Worm (Caenorhabditis elegans) whole organism, L4 larva: ENCODE measurements around the gene cpsf-1.

ENCODE experiments used
- R02D3.7 ChIP-seq: fragments of 150-350 bp; sonication (generic microtip); optimal IDR thresholded peaks from 3 replicates; lab custom pipeline; 2014; ENCODE audit warnings: missing biosample characterization, missing genetic modification characterization
- Y105C5A.15 ChIP-seq: fragments of 200-800 bp; sonication (Bioruptor generic); IDR thresholded peaks from 2 replicates; pipeline ENCODE4 v1.3.6; 2022; ENCODE audit warnings: missing genetic modification characterization, missing compliant biosample characterization
- ceh-82 ChIP-seq: sonication (generic microtip); optimal IDR thresholded peaks from 2 replicates; lab custom pipeline; 2017; ENCODE audit warnings: missing biosample characterization, missing genetic modification characterization
- cey-2 ChIP-seq: sonication (generic microtip); optimal IDR thresholded peaks from 3 replicates; lab custom pipeline; 2017; ENCODE audit warnings: missing genetic modification characterization, mild to moderate bottlenecking, missing compliant biosample characterization, antibody characterized with exemption, borderline replicate concordance; ENCODE audit not compliant: insufficient read depth
- gei-8 ChIP-seq: fragments of 200-800 bp; sonication (Bioruptor generic); optimal IDR thresholded peaks from 2 replicates; lab custom pipeline; 2018; ENCODE audit warnings: mild to moderate bottlenecking, missing genetic modification characterization, missing compliant biosample characterization
- hlh-30 ChIP-seq: sonication (generic microtip); optimal IDR thresholded peaks from 2 replicates; lab custom pipeline; 2017; ENCODE audit warnings: antibody characterized with exemption, mild to moderate bottlenecking, missing genetic modification characterization, missing compliant biosample characterization; ENCODE audit not compliant: insufficient read depth
- lir-3 ChIP-seq: sonication (generic microtip); optimal IDR thresholded peaks from 2 replicates; lab custom pipeline; 2016; ENCODE audit warnings: mild to moderate bottlenecking, missing genetic modification characterization, missing compliant biosample characterization
- mdl-1 ChIP-seq, 2 experiments: fragments of 150-350 bp in 1 of 2; sonication (generic microtip) in 1 of 2; optimal IDR thresholded peaks; 2 replicates each; lab custom pipeline; 2014 to 2017; ENCODE audit warnings: missing biosample characterization in 2 of 2, missing genetic modification characterization in 2 of 2
- pqm-1 ChIP-seq: sonication (generic microtip); optimal IDR thresholded peaks from 2 replicates; lab custom pipeline; 2017; ENCODE audit warnings: missing biosample characterization, missing genetic modification characterization
- snpc-4 ChIP-seq: fragments of 150-350 bp; optimal IDR thresholded peaks from 2 replicates; lab custom pipeline; 2014; ENCODE audit warnings: missing biosample characterization, missing genetic modification characterization
- unc-130 ChIP-seq: sonication (generic microtip); optimal IDR thresholded peaks from 2 replicates; lab custom pipeline; 2016; ENCODE audit warnings: missing genetic modification reagents, missing genetic modification characterization, missing compliant biosample characterization
- unc-62 ChIP-seq, 3 experiments: fragments of 150-350 bp in 1 of 3; sonication (generic microtip); optimal IDR thresholded peaks in 2 of 3; peaks in 1 of 3; 1 replicate in 1 of 3; 2 replicates in 2 of 3; lab custom pipeline; 2014 to 2017; ENCODE audit warnings: missing biosample characterization in 3 of 3, missing genetic modification characterization in 3 of 3, missing genetic modification reagents in 3 of 3, missing genotype in 1 of 3
- zag-1 ChIP-seq: fragments of 150-350 bp; optimal IDR thresholded peaks from 2 replicates; lab custom pipeline; 2014; ENCODE audit warnings: missing biosample characterization, missing genetic modification characterization

- TF ChIP-seq cey-2 (tag; lab: Kevin White, UChicago) (no peak), mdl-1 (tag; optimal IDR thresholded peaks at IDR 0.05; lab: Kevin White, UChicago) (peak in 1 of 2 experiments; percentile 42), R02D3.7 (no peak), gei-8 (GFP tag; lab: Kevin White, UChicago) (no peak), snpc-4 (no peak), hlh-30 (tag; lab: Kevin White, UChicago) (peak; percentile 65), zag-1 (tag; lab: Kevin White, UChicago) (no peak), pqm-1 (tag; lab: Kevin White, UChicago) (no peak), ceh-82 (no peak), unc-62 (GFP tag; optimal IDR thresholded peaks at IDR 0.05 in 1 of 2; lab: Kevin White, UChicago) (peak in 1 of 2 experiments; percentile 71), unc-62 (tag; optimal IDR thresholded peaks at IDR 0.05; lab: Kevin White, UChicago) (peak; percentile 66), Y105C5A.15 (GFP tag; lab: Robert Waterston, UW) (no peak), lir-3 (tag; lab: Kevin White, UChicago) (no peak), unc-130 (no peak)
Observed at ce11 chrIV:2048839-2049238, 16.0 kb upstream of the cpsf-1 start.
